Fruit fly (Drosophila melanogaster) S2 (cell line): ENCODE data around the gene CG16789.

Source experiments
- CG8478 ChIP-seq: fragments of >200 bp; optimal IDR thresholded peaks from 2 replicates; lab custom pipeline; 2018
- CTCF ChIP-seq, 2 experiments: fragments of >200 bp; optimal IDR thresholded peaks; 2 replicates each; lab custom pipeline; 2018

DNA sequence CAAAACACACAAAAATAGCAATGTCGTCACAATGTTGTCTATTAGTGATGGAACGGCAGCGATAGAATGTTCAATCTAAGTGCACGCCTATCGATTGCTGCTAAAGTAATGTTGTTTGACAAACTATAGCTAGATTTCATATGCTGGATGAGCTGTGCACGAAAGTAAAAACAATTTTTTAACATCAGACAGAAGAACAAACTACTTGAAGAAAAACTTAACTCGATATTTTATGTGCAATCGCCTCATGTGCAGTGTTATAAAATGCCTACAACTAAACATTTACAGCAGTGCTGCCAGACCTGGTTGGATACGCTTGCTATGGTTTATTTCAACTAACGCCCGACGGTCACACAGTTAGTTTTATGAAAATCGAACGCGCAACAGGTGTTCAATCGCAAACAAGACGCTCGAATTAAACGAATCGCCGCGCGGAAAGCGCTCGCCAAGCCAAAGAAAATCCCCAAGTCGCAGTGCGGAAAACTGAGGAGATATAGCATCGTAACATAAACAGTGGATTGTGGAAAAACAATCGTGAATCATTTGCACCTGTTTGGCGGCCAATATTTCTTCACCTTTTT lies 25.0 kb downstream of the CG16789 start, which contains the start of the genes bocks and CG8312:
- TF ChIP-seq CG8478 (no peak), CTCF (optimal IDR thresholded peaks at IDR 0.05; lab: Kevin White, UChicago) (peak; percentile 4 to 35)
